Worm (Caenorhabditis elegans): ENCODE results near the gene bed-1.

- TF ChIP-seq nhr-28 (tag; optimal IDR thresholded peaks at IDR 0.05) (no peak), snpc-1.2 (GFP tag; IDR thresholded peaks at IDR 0.05) (no peak), skn-1 (tag; optimal IDR thresholded peaks at IDR 0.05) (no peak), F44E2.7 (GFP tag; IDR thresholded peaks at IDR 0.05) (no peak), lim-7 (GFP tag; IDR thresholded peaks at IDR 0.05) (no peak), R02D3.7 (tag; optimal IDR thresholded peaks at IDR 0.05) (no peak), nhr-102 (tag; optimal IDR thresholded peaks at IDR 0.05) (no peak), lin-15B (tag; optimal IDR thresholded peaks at IDR 0.05) (no peak), dpl-1 (GFP tag; optimal IDR thresholded peaks at IDR 0.05) (no peak), unc-39 (tag; optimal IDR thresholded peaks at IDR 0.05) (no peak), duxl-1 (tag; optimal IDR thresholded peaks at IDR 0.05; ENCODE audit: poor library complexity) (no peak)
These were observed 24.3 kb upstream of the bed-1 start, which contains the start of gene Y39B6A.7 for ce11 chrV:19149057-19149456.

All from whole organism, L4 larva.